Fruit fly (Drosophila melanogaster): Measurements from ENCODE around the gene Chchd3.

Chchd3 gene

DNA sequence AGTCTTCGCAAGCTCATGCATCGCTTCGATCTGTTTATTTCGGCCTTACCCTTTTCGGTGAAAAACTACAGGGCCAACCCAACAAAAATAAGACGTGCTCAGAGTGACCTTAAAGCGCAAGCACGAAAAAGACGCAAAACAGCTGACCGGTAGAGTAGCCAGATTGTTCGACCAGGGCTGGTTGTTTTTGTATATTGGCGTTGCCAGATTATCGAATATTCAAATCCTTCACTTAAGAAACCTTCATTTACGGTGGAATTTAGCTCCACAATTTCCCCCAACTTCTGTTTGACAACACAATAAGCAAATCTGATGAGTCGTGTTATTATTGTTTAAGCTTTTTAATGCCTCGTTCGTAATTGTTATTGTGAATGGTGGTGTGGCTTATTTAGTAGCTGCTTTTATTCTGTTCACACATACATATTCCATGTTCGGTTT, at the start of gene Chchd3:
Chchd3 (minus strand) TSS at position 132 of the 438 bp plus-strand sequence.
- TF ChIP-seq Dll (optimal IDR thresholded peaks at IDR 0.05) = no peak
- TF ChIP-seq CG8478 (optimal IDR thresholded peaks at IDR 0.05) = no peak

DNA sequence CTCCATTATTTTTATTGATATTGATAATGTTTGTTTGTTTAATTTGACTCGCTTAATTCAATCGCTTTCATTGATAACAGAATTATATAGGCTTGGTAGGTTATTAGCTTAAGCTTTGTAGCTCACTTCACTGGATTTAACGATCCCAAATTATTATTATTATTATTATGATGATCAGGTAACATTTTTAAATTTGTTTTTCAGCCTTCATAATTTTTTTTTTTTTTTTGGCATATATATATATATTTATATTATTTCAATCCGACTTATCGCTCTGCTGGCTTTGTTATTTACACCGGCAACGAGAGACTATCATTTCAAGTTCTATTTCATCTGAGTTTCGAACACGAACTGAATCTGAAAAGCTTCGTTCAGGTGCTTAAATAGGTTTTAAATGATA, 47.4 kb upstream of the Chchd3 start, which contains the start of gene CG15553:
CG15553 (minus strand) TSS at position 101 of the 400 bp plus-strand sequence.
- TF ChIP-seq usp (GFP tag; optimal IDR thresholded peaks at IDR 0.05) = no peak
- no peak for TF ChIP-seq EcR (GFP tag; optimal IDR thresholded peaks at IDR 0.05)
- TF ChIP-seq pan (optimal IDR thresholded peaks at IDR 0.05) = no peak
- no peak for TF ChIP-seq psq (optimal IDR thresholded peaks at IDR 0.05)
- no peak for TF ChIP-seq CG8478 (optimal IDR thresholded peaks at IDR 0.05)
- TF ChIP-seq Dll (optimal IDR thresholded peaks at IDR 0.05) = no peak

DNA sequence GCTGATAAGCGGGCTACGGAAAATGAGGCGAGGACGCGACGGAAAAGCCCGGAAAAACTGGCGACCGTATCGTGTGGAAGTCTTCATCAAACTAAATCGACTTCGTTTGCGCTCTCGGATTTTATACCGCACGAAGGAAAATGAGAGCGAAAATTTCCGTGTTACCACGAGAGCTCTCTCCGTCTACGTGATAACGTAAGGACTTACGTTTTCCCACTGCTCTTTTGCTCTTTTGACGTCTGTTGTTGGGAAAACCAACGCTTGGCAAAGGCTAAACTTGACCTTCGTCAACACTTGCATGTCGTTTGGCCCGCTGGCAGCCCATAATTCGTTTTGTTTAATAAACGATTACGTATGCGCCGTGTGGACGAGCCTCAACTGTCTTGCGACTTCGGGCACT, 43.5 kb upstream of the Chchd3 start, which contains the start of gene CG11317:
CG11317 (minus strand) TSS at position 101 of the 400 bp plus-strand sequence.
- no peak for TF ChIP-seq pan (optimal IDR thresholded peaks at IDR 0.05)
- TF ChIP-seq usp (GFP tag; optimal IDR thresholded peaks at IDR 0.05) = no peak
- TF ChIP-seq EcR (GFP tag; optimal IDR thresholded peaks at IDR 0.05) = no peak
- TF ChIP-seq CG8478 (optimal IDR thresholded peaks at IDR 0.05) = no peak
- no peak for TF ChIP-seq psq (optimal IDR thresholded peaks at IDR 0.05)
- no peak for TF ChIP-seq Dll (optimal IDR thresholded peaks at IDR 0.05)

DNA sequence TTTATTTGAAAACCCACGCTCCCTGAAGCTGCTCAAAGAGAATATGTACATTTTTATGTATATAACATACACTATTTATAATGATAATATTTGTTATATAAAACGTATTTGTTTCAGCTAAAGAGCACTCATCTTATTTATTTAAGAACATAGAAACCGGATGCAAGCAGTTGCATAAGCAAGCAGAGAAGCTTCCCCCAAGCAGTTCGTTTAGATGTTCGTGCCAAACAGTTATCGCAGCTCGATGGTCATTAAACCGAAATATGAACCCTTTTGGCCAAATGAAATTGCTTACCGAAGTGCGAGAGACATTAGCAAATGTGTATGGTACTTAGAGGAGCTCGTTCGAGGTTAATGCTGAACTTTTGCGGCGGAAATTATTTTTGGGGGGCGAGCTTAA, 36.3 kb upstream of the Chchd3 start:
- TF ChIP-seq Dll (optimal IDR thresholded peaks at IDR 0.05) = no peak
- TF ChIP-seq EcR (GFP tag; optimal IDR thresholded peaks at IDR 0.05) = no peak
- TF ChIP-seq CG8478 (optimal IDR thresholded peaks at IDR 0.05) = no peak
- no peak for TF ChIP-seq pan (optimal IDR thresholded peaks at IDR 0.05)
- TF ChIP-seq psq (optimal IDR thresholded peaks at IDR 0.05) = no peak
- no peak for TF ChIP-seq usp (GFP tag; optimal IDR thresholded peaks at IDR 0.05)

DNA sequence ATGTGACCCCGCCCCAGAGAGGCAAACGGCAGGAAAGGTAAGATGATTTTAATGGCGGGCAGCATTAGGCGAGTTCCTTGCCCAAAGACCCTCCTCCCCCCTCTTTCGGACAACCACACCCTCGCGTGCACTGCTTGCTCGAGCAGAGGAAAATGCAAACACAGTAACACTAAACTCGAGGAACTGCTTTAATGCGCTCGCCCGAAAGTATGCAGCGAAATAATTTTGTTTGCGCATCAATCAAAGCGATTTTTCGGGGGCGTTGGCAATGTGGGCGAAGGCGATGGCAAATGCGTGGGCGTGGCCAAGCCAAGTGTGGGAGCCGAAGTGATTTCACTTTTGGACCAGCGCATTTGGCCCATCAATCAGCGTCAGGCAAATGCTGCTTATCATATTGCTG, 32.7 kb upstream of the Chchd3 start:
- TF ChIP-seq CG8478 (optimal IDR thresholded peaks at IDR 0.05) (no peak), pan (optimal IDR thresholded peaks at IDR 0.05) (no peak)

DNA sequence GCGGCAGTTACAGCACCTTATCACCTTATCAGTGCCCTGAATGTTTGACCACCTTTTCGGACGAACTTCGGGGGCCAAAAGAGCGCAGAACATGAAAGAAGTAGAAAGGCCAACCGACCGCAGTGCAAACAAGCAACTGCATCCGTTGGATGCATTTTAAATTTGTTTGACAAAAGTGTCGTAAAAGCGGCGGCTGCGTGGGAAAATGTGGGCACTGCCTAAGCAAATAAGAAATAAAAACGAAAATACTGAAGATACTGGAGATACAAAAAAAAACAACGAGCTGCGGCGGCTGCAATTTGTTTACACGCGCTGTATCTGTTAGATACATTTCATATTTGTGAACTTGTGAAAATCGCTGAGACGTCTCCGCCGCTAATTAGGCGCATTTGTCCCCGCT, 17.0 kb upstream of the Chchd3 start:
- TF ChIP-seq CG8478 (optimal IDR thresholded peaks at IDR 0.05) = no peak
- no peak for TF ChIP-seq pan (optimal IDR thresholded peaks at IDR 0.05)
- no peak for TF ChIP-seq EcR (GFP tag; optimal IDR thresholded peaks at IDR 0.05)

DNA sequence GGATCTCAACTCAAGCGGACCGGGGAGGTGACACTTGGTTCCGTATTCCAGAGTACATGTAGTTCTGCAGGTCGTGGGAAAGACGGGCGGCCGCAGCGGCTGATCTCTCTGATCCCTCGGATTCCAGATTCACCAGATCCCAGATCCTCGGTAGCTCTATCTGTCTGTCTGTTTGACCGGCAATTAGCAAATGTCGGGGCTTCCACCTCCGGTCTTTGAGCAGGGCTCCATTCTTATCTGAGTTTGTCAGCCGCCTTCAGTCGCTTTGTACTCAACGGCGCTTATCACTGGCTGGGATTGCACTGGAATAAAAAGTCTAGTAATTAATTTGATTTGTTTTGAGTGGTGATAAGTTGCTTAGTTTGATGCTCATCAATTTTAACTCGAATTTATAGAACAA, 12.6 kb upstream of the Chchd3 start:
- TF ChIP-seq pan (optimal IDR thresholded peaks at IDR 0.05) = no peak
- no peak for TF ChIP-seq Dll (optimal IDR thresholded peaks at IDR 0.05)
- no peak for TF ChIP-seq EcR (GFP tag; optimal IDR thresholded peaks at IDR 0.05)
- no peak for TF ChIP-seq psq (optimal IDR thresholded peaks at IDR 0.05)
- TF ChIP-seq usp (GFP tag; optimal IDR thresholded peaks at IDR 0.05) = no peak
- TF ChIP-seq CG8478 (optimal IDR thresholded peaks at IDR 0.05) = no peak

DNA sequence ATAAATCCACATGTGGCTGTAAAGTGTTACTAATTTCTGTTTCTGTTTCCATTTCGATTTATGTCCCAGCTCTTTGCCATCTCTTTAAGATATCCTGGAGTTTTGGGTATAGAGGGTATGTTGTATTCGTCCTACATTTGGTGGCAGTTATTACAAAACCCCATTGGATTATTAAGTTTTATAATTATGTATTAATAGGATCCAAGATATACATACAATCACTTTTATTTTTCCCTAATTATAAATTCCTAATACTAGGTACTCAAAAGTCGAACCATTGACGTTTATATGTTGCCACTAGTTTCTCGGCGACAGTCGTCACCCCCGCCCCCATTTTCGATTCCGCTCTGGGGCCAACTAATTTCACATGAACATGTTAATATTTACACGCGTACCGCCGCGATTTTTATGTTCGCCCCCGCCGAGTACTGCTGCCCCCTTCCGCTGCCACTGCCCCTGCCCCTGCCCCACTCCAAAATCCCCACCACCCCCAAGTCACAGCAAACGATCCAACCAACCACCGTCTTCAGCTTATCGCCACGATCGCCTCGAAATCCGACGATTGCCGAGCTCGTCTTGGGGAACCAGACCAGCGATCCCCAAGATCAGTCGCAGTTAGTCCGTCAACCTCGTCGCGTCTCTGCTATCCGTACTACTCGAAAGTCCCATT, 11.1 kb upstream of the Chchd3 start, which contains the start of gene Sox100B:
Sox100B (plus strand) TSS at position 601 of the 670 bp plus-strand sequence.
- TF ChIP-seq CG8478 (optimal IDR thresholded peaks at IDR 0.05) (no peak), EcR (GFP tag; optimal IDR thresholded peaks at IDR 0.05) (no peak), Dll (optimal IDR thresholded peaks at IDR 0.05) (no peak), psq (optimal IDR thresholded peaks at IDR 0.05) (no peak), usp (GFP tag; optimal IDR thresholded peaks at IDR 0.05) (no peak)

DNA sequence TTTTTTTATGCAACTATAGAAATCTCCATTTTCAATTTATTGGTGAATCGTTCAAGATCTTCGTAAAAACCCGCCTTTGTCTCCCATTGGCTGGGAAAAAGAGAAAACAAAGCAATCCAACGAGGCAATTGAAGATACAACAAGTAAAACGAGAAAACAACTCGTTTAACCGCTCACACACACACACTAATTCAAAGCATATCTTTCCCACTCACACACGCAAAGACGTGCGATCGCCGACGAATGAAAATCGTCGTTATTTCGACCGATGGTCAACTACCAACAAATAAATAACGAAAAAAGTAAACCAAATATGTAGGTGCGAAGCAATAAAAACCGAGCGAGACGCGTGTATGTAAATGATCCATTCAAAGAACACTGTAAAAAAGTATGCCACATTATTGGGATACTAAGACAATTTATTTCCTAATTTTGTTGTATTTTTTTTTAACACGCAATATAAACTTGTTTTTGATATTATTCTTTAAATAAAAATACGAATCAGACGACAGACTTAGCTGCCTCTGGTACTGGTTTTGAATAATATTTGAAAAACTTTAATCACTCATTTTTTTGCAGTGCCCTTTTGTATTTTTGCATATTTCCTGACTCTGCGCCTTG, 8.7 kb upstream of the Chchd3 start:
- TF ChIP-seq CG8478 (optimal IDR thresholded peaks at IDR 0.05) (no peak), pan (optimal IDR thresholded peaks at IDR 0.05) (no peak), Dll (optimal IDR thresholded peaks at IDR 0.05) (no peak), usp (GFP tag; optimal IDR thresholded peaks at IDR 0.05) (no peak), psq (optimal IDR thresholded peaks at IDR 0.05) (no peak), EcR (GFP tag; optimal IDR thresholded peaks at IDR 0.05) (no peak)

DNA sequence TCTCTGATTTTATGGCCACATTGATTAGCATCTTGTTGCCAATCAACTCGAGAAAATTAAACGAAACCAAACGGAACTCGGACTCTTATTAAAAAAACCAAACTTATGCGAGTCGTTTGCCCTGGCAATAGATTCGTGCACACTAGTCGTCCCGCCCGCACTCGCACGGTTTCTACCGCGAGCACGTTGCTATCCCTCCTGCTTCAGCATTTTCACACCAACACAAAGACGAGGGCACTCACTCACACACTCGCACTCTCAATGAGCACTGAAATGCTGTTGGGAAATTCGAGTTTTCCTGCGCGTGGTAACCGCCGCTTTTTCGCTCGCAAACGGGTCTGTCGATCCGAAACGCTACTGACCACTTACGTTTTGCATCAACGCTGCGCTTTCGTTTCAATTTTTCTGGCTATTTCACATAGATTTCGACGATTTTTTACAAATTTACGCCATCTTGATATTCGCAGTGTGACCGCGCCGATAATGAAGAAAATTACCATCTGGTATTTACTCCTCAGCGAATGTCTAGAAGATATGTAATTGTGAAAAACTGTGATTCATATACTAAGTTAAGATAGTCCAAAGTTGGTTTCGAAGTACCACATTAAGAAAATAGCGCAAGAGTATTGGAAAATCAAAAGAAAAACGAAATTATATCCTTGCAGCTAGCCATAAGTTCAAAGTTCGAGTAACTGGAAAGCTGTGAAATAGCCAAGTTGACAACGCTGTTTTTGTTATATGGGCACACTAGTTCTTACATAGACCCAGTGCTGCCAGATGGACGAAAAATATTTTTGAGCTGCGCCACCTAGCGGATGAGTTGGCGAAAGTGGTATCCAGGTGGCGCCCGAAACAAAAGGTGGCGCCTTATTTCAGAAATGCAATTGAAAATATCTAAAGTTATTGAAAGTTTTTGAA, 7.3 kb upstream of the Chchd3 start, which contains the start of gene dco:
dco (minus strand) TSS at position 503 of the 918 bp plus-strand sequence.
- TF ChIP-seq CG8478 (optimal IDR thresholded peaks at IDR 0.05) (peak; percentile 79), Dll (optimal IDR thresholded peaks at IDR 0.05) (peak; percentile 29), psq (optimal IDR thresholded peaks at IDR 0.05) (no peak)

DNA sequence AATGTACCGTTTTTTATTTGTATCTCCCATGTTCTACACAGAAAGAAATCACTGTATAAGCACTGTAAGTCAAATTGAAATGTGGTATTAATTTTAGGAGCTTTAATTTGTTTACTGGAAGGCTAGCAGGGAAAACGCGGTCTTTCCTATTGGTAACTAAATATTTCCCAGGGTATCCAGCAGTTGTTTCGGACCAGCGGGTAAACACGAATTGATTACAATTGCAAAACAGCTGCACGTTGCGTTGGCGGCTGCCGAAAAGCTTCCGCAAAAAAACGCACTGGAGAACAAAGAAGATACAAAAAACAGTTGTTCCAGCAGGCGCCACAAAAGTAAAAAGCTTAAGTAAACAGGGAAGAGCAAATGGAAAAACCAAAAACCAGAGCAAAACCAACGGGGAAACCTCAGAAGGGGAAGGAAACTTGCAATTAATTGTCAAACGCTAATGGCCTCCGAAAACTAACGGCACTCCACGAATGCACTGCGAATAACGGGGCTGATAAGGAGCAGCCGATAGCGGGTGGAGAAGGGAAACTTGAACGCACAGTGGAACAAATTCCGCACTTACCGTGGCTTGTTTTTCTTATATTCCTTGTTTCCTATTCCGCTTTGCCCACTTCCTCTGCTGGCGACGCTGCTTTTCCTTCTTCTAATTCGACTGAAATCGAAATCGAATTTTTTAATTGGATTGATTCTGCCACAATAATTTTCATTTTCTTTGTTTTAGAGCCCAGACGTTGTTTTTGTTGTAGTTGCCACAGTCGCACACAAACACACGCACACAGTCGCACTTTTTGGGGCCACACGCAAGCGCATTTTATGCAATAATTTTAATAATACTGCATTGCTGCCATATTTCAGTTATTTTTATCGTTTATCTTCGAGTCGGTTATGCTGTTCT, 6.3 kb upstream of the Chchd3 start:
- TF ChIP-seq EcR (GFP tag; optimal IDR thresholded peaks at IDR 0.05) (no peak), Dll (optimal IDR thresholded peaks at IDR 0.05) (peak; percentile 48), pan (optimal IDR thresholded peaks at IDR 0.05) (peak; percentile 81)

Measured in whole organism.